Worm (Caenorhabditis elegans): ENCODE measurements around the gene C34C12.2.

DNA sequence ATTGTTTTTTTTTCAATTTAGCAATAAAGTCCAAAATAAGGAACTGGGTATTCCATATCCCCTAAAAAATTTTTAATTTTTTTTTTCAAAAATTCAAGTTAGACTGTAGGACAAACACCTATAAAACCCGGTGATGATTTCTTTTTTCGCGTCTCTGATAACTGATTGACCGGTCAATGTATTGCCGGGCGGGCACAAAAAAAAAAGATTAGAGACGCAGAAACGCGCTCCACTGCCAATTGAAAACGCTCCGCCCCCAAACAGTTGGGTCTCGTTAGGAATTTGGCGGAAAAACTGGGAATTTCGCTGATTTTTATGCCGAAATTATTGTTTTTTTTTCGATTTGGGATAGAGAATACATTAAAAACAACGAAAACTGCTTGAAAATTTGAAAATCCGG, 14.8 kb downstream of the C34C12.2 start:
- TF ChIP-seq ceh-58 (GFP tag; IDR thresholded peaks at IDR 0.05) (no peak), nhr-27 (tag; optimal IDR thresholded peaks at IDR 0.05) (no peak), F37B4.10 (GFP tag; IDR thresholded peaks at IDR 0.05) (no peak), F10E7.11 (tag; optimal IDR thresholded peaks at IDR 0.05) (no peak), let-607 (tag; optimal IDR thresholded peaks at IDR 0.05) (no peak), ekl-4 (GFP tag; IDR thresholded peaks at IDR 0.05) (no peak), cebp-2 (GFP tag; IDR thresholded peaks at IDR 0.05) (no peak)

Data from whole organism, young adult.